Fruit fly (Drosophila melanogaster) whole organism, wandering third instar larva: ENCODE results near the gene Naa30A.

ENCODE experiments used
- CG32264 ChIP-seq: fragments of 200-800 bp; sonication (Bioruptor generic); optimal IDR thresholded peaks from 2 replicates; lab custom pipeline; 2016; ENCODE audit warnings: missing biosample characterization, missing genetic modification characterization
- CrebA ChIP-seq: fragments of 200-800 bp; sonication (Bioruptor generic); optimal IDR thresholded peaks from 2 replicates; lab custom pipeline; 2016; ENCODE audit warnings: missing biosample characterization, mild to moderate bottlenecking, missing genetic modification characterization, borderline replicate concordance
- Hr78 ChIP-seq: fragments of >200 bp; optimal IDR thresholded peaks from 2 replicates; lab custom pipeline; 2017; ENCODE audit warnings: missing biosample characterization, missing genetic modification characterization
- Rel ChIP-seq, 2 experiments: fragments of 200-800 bp; sonication (Bioruptor generic) in 1 of 2; optimal IDR thresholded peaks; 2 replicates in 1 of 2; 3 replicates in 1 of 2; lab custom pipeline; 2016 to 2019; ENCODE audit warnings: mild to moderate bottlenecking in 2 of 2, missing biosample characterization in 2 of 2, missing genetic modification characterization in 2 of 2, moderate library complexity in 1 of 2
- brk ChIP-seq: fragments of 200-800 bp; sonication (Bioruptor generic); optimal IDR thresholded peaks from 2 replicates; lab custom pipeline; 2016; ENCODE audit warnings: missing biosample characterization, mild to moderate bottlenecking, missing genetic modification characterization
- dl ChIP-seq, 2 experiments: fragments of 175-275, 200-275 bp in 1 of 2; fragments of 200-275 bp in 1 of 2; sonication (Bioruptor generic); optimal IDR thresholded peaks; lab custom pipeline; 2018; ENCODE audit warnings: mild to moderate bottlenecking in 2 of 2, missing biosample characterization in 2 of 2, missing genetic modification characterization in 2 of 2, moderate library complexity in 2 of 2; ENCODE audit not compliant: partially characterized antibody in 2 of 2, insufficient read depth in 1 of 2
- lola ChIP-seq: fragments of >200 bp; optimal IDR thresholded peaks from 2 replicates; lab custom pipeline; 2017; ENCODE audit warnings: missing biosample characterization, missing genetic modification characterization

DNA sequence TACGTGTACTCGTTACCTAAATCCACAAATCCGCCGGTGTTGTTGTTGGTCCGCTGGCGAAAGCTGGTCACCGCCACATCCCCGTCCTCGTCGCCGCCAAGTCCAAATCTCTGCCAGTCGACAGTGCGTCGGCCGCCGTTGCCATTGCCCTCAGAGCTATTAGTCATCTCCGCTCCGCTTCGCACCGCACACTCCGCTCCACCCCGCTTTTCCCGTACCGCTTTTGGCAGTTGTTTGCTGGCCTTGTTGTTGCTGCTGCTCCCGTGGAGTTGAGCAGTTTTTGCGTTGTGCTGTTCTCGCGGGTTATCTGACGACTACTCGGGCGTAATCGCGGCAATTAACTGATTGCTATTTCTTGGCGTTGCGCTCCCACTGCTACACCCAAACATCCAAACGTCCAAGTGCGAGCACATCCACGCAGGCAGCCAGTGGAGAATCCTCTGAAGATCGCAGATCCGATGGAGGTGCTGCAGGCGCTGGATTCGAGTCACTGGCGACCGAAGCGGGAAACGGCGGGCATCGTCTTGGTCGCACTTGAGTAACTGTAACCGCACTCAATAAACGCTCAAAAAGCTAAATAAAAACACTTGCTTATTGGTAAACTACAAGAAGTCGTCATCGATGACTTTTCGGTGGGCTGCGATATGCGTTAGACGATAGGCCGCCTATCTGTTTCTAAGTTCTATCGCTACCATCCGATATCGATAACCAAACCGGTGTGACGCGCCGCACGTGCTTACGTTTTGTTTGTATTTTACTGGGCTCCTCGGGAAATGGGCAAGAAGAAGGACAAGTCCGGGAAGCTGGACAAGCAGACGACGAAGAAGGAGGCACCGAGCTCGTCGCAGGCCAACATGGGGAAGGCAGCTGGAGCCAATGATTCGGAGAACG is 11.7 kb downstream of the Naa30A start, which contains the start of the genes CG12773 and CG11417:
- no peak for TF ChIP-seq brk (GFP tag; lab: Kevin White, UChicago)
- TF ChIP-seq dl (GFP tag; optimal IDR thresholded peaks at IDR 0.05; lab: Kevin White, UChicago; ENCODE audit: insufficient read depth in 1 of 2, partially characterized antibody in 2 of 2), result no peak
- TF ChIP-seq Hr78 (GFP tag; lab: Kevin White, UChicago), result no peak
- no peak for TF ChIP-seq Rel (GFP tag; optimal IDR thresholded peaks at IDR 0.05; lab: Kevin White, UChicago)
- TF ChIP-seq Rel (tag; optimal IDR thresholded peaks at IDR 0.05; lab: Kevin White, UChicago), result no peak
- no peak for TF ChIP-seq CG32264 (GFP tag; lab: Kevin White, UChicago)
- TF ChIP-seq lola (GFP tag; lab: Kevin White, UChicago), result no peak
- TF ChIP-seq CrebA (GFP tag; lab: Kevin White, UChicago), result no peak
